Worm (Caenorhabditis elegans): ENCODE measurements around the gene str-38.

DNA sequence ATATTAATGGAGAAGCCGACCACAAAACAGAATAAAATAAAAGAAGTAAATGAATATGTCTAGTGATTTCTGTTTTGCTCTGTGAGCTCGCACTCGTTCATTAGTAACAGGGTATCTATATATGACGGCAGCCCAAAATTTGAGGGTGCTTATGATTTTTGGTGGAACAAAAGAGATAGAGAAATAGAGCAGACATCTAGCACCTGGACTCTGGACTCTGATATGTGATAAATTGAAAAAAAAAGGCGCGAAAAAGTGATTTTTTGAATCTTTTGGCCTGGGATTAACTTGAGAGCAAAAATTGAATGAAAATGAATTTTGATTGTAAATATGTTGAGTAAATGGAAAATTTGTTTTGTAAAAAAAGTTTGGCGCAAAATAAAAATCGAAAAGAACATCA, 44.5 kb upstream of the str-38 start, which contains the start of gene nhr-283:
- TF ChIP-seq sem-2 (GFP tag; optimal IDR thresholded peaks at IDR 0.05), result no peak
- TF ChIP-seq nhr-12 (tag; optimal IDR thresholded peaks at IDR 0.05), result no peak
- no peak for TF ChIP-seq blmp-1 (tag; optimal IDR thresholded peaks at IDR 0.05)
- no peak for TF ChIP-seq elt-3 (tag; optimal IDR thresholded peaks at IDR 0.05)
- no peak for TF ChIP-seq mab-5 (tag; optimal IDR thresholded peaks at IDR 0.05)
- no peak for TF ChIP-seq ztf-11 (tag; optimal IDR thresholded peaks at IDR 0.05)
- no peak for TF ChIP-seq mls-2 (tag; optimal IDR thresholded peaks at IDR 0.05)
- no peak for TF ChIP-seq snpc-4 (tag; optimal IDR thresholded peaks at IDR 0.05)
- no peak for TF ChIP-seq unc-39 (tag; optimal IDR thresholded peaks at IDR 0.05)
- TF ChIP-seq elt-1 (tag; optimal IDR thresholded peaks at IDR 0.05; ENCODE audit: borderline replicate concordance, insufficient read depth), result no peak
- TF ChIP-seq unc-62 (GFP tag; optimal IDR thresholded peaks at IDR 0.05), result no peak
- no peak for TF ChIP-seq ces-1 (GFP tag; optimal IDR thresholded peaks at IDR 0.05)
- no peak for TF ChIP-seq mep-1 (tag; optimal IDR thresholded peaks at IDR 0.05)

Measured in whole organism, mixed stage, embryonic.